Worm (Caenorhabditis elegans) whole organism, L3 larva: ENCODE results near the gene rpl-22.

Source experiments
- elt-2 ChIP-seq: sonication (generic microtip); optimal IDR thresholded peaks from 2 replicates; lab custom pipeline; 2016; ENCODE audit warnings: missing genetic modification reagents, mild to moderate bottlenecking, missing genetic modification characterization, missing compliant biosample characterization
- nhr-11 ChIP-seq: fragments of 150-350 bp; optimal IDR thresholded peaks from 2 replicates; lab custom pipeline; 2014; ENCODE audit warnings: missing biosample characterization, missing genetic modification characterization
- nhr-28 ChIP-seq: fragments of 150-350 bp; optimal IDR thresholded peaks from 2 replicates; lab custom pipeline; 2014; ENCODE audit warnings: missing biosample characterization, missing genetic modification characterization
- snpc-4 ChIP-seq: fragments of 150-350 bp; optimal IDR thresholded peaks from 2 replicates; lab custom pipeline; 2014; ENCODE audit warnings: missing biosample characterization, missing genetic modification characterization
- ztf-11 ChIP-seq: fragments of 150-350 bp; optimal IDR thresholded peaks from 2 replicates; lab custom pipeline; 2014; ENCODE audit warnings: missing biosample characterization, missing genetic modification characterization

ce11 chrII:5084225-5084624 is 28.8 kb downstream of the rpl-22 start:
- TF ChIP-seq snpc-4 (no peak), elt-2 (peak; percentile 79), ztf-11 (tag; lab: Kevin White, UChicago) (no peak), nhr-11 (tag; lab: Kevin White, UChicago) (no peak), nhr-28 (no peak)
